Fruit fly (Drosophila melanogaster): ENCODE results near the gene CG9626.

The CG9626 gene

DNA sequence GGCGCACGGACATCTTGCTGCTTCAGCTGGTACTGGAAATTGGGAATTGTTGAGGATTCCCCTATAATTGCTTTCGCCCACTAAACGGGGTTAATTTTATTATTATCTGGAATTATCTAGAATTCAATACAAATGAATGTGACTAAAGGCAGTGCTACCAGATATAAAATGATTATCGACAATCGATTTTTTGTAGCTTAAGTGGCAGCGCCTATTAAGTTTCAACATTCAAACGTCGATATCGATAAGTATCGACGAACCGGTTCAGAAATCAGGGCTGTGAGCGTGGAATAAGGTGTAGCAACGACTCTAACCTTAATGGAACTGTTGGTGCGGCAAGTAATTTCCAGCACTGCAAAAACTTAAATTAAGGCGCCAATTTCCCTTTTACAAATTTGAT, 4.3 kb upstream of the CG9626 start, which contains the start of gene Sgt1:
TSS of gene Sgt1 (minus strand) at position 165 of the 400 bp plus-strand sequence.
- TF ChIP-seq cic (GFP tag; optimal IDR thresholded peaks at IDR 0.05) (peak; percentile 64), CG11617 (GFP tag; optimal IDR thresholded peaks at IDR 0.05) (peak; percentile 11), Crg-1 (GFP tag; optimal IDR thresholded peaks at IDR 0.05) (peak; percentile 74), CG1620 (GFP tag; optimal IDR thresholded peaks at IDR 0.05) (peak; percentile 76), kay (GFP tag; ENCODE audit: borderline replicate concordance) (no peak), CG7101 (tag; optimal IDR thresholded peaks at IDR 0.05) (peak; percentile 64), Mnt (GFP tag; optimal IDR thresholded peaks at IDR 0.05) (peak; percentile 66), toe (GFP tag; optimal IDR thresholded peaks at IDR 0.05) (peak; percentile 64), CG12768 (GFP tag; optimal IDR thresholded peaks at IDR 0.05) (peak; percentile 34), bab1 (GFP tag; optimal IDR thresholded peaks at IDR 0.05) (peak; percentile 53), Hr96 (GFP tag; optimal IDR thresholded peaks at IDR 0.05) (no peak), CG33017 (tag; optimal IDR thresholded peaks at IDR 0.05) (peak; percentile 29), cnc (optimal IDR thresholded peaks at IDR 0.05) (no peak), pad (GFP tag; optimal IDR thresholded peaks at IDR 0.05) (no peak), ovo (GFP tag; optimal IDR thresholded peaks at IDR 0.05) (peak; percentile 21), CG14711 (tag; optimal IDR thresholded peaks at IDR 0.05) (peak; percentile 1), Clk (GFP tag; optimal IDR thresholded peaks at IDR 0.05) (peak; percentile 41)

DNA sequence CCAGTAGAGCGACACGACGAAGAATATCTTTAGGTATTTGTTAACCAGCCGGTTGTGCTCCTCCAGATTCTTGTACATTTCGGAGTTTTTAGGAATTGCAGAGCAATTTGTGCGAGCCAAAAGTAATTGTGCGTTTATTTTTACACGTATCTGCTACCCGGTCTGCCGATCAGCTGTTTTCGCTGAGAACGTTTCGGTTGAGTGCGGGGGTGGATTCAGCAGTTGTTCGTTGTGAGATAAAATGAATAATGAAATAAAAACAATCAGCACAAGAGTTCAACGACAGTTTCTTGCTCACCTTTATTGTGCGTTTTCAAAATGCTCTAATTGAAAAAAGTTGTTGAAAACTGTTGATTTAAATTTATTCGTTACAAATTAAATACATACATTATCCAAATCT, 3.1 kb upstream of the CG9626 start, which contains the start of gene nac:
TSS of gene nac (minus strand) at position 176 of the 400 bp plus-strand sequence.
- TF ChIP-seq bab1 (GFP tag; optimal IDR thresholded peaks at IDR 0.05) (peak; percentile 64), Crg-1 (GFP tag; optimal IDR thresholded peaks at IDR 0.05) (no peak), kay (GFP tag; ENCODE audit: borderline replicate concordance) (no peak), Clk (GFP tag; optimal IDR thresholded peaks at IDR 0.05) (no peak), ovo (GFP tag; optimal IDR thresholded peaks at IDR 0.05) (no peak), cnc (optimal IDR thresholded peaks at IDR 0.05) (no peak), toe (GFP tag; optimal IDR thresholded peaks at IDR 0.05) (no peak), Hr96 (GFP tag; optimal IDR thresholded peaks at IDR 0.05) (no peak), pad (GFP tag; optimal IDR thresholded peaks at IDR 0.05) (peak; percentile 7), CG33017 (tag; optimal IDR thresholded peaks at IDR 0.05) (no peak), CG11617 (GFP tag; optimal IDR thresholded peaks at IDR 0.05) (no peak), CG12768 (GFP tag; optimal IDR thresholded peaks at IDR 0.05) (peak; percentile 8), CG7045 (GFP tag; optimal IDR thresholded peaks at IDR 0.05) (no peak), CG1620 (GFP tag; optimal IDR thresholded peaks at IDR 0.05) (no peak), CG7101 (tag; optimal IDR thresholded peaks at IDR 0.05) (no peak), CG14711 (tag; optimal IDR thresholded peaks at IDR 0.05) (no peak), CG5204 (GFP tag; optimal IDR thresholded peaks at IDR 0.05) (no peak), cic (GFP tag; optimal IDR thresholded peaks at IDR 0.05) (no peak), tj (GFP tag; optimal IDR thresholded peaks at IDR 0.05) (no peak), Mnt (GFP tag; optimal IDR thresholded peaks at IDR 0.05) (peak; percentile 6)

DNA sequence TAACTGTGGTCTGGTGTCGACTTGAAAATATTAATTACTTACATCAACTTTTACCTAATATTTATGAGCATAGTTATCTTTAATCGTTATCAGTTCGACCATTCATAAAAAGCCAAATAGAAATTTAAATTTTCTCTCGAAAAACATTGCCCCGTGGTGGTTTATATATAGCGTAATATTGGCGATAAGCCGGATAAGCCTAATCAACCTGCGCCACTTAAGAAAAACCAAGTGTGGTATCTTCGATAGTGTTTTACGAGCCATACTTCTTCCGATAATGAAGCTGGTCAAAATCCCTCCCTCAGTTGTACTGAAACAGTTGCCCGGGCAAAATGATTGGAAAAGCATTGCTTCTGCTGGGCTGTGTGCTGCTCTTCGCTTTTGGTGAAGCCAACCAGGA, 8.7 kb downstream of the CG9626 start, which contains the start of gene CG31463:
TSS of gene CG31463 (plus strand) at position 302 of the 400 bp plus-strand sequence.
- TF ChIP-seq Mnt (GFP tag; optimal IDR thresholded peaks at IDR 0.05) (no peak), bab1 (GFP tag; optimal IDR thresholded peaks at IDR 0.05) (no peak), cnc (optimal IDR thresholded peaks at IDR 0.05) (no peak), kay (GFP tag; ENCODE audit: borderline replicate concordance) (no peak), Clk (GFP tag; optimal IDR thresholded peaks at IDR 0.05) (no peak), CG1620 (GFP tag; optimal IDR thresholded peaks at IDR 0.05) (no peak), toe (GFP tag; optimal IDR thresholded peaks at IDR 0.05) (no peak), CG33017 (tag; optimal IDR thresholded peaks at IDR 0.05) (no peak), pad (GFP tag; optimal IDR thresholded peaks at IDR 0.05) (no peak), tj (GFP tag; optimal IDR thresholded peaks at IDR 0.05) (no peak), CG12768 (GFP tag; optimal IDR thresholded peaks at IDR 0.05) (no peak), CG11617 (GFP tag; optimal IDR thresholded peaks at IDR 0.05) (no peak), Hr96 (GFP tag; optimal IDR thresholded peaks at IDR 0.05) (no peak), CG14711 (tag; optimal IDR thresholded peaks at IDR 0.05) (no peak), CG7045 (GFP tag; optimal IDR thresholded peaks at IDR 0.05) (no peak), ovo (GFP tag; optimal IDR thresholded peaks at IDR 0.05) (no peak), CG5204 (GFP tag; optimal IDR thresholded peaks at IDR 0.05) (no peak), cic (GFP tag; optimal IDR thresholded peaks at IDR 0.05) (no peak), CG7101 (tag; optimal IDR thresholded peaks at IDR 0.05) (no peak)

DNA sequence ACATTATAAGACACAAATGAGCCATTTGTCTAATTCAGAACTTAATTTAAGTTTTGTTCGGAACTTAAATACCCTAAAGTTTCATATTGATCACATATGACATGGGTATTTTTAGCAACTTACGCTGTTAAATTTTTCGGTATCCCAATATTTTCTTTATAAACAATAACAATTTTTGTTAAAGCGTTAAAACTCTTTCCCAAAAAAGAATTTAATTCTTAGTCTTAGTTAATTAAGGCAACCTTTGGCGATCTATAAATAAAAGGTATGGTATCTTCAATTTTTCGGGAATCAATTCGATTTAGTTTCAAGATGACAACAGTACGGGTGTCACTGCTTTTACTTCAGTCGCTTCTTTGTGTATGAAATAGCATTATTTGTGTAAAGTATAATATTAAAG, 9.8 kb downstream of the CG9626 start, which contains the start of gene CG31464:
TSS of gene CG31464 (plus strand) at position 301 of the 400 bp plus-strand sequence.
- TF ChIP-seq Mnt (GFP tag; optimal IDR thresholded peaks at IDR 0.05) (no peak), cnc (optimal IDR thresholded peaks at IDR 0.05) (no peak), cic (GFP tag; optimal IDR thresholded peaks at IDR 0.05) (no peak), CG12768 (GFP tag; optimal IDR thresholded peaks at IDR 0.05) (no peak), CG33017 (tag; optimal IDR thresholded peaks at IDR 0.05) (no peak), bab1 (GFP tag; optimal IDR thresholded peaks at IDR 0.05) (no peak), ovo (GFP tag; optimal IDR thresholded peaks at IDR 0.05) (no peak), CG11617 (GFP tag; optimal IDR thresholded peaks at IDR 0.05) (no peak), CG1620 (GFP tag; optimal IDR thresholded peaks at IDR 0.05) (no peak), CG5204 (GFP tag; optimal IDR thresholded peaks at IDR 0.05) (no peak), tj (GFP tag; optimal IDR thresholded peaks at IDR 0.05) (no peak), CG14711 (tag; optimal IDR thresholded peaks at IDR 0.05) (no peak), toe (GFP tag; optimal IDR thresholded peaks at IDR 0.05) (no peak), Hr96 (GFP tag; optimal IDR thresholded peaks at IDR 0.05) (no peak), CG7101 (tag; optimal IDR thresholded peaks at IDR 0.05) (no peak), kay (GFP tag; ENCODE audit: borderline replicate concordance) (no peak), Clk (GFP tag; optimal IDR thresholded peaks at IDR 0.05) (no peak), Crg-1 (GFP tag; optimal IDR thresholded peaks at IDR 0.05) (no peak)

DNA sequence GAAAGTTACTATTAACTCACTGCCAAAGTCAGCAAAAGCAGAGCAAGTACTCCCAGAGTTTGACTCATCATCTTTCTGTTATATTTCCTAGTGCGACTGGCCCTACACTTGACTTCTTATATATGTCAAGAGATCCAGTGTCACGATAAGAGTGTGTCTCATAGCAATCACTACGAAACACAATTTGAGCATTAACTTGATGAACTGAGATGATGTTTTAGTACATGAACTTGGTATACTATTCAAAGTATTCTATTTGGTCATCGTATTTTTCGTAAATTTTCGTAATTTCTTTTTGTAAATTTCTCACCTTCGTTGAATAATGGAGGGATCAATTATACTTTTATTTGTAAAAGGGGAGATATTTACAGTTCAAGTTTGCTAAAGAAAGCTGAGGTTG, 10.3 kb downstream of the CG9626 start, which contains the start of gene CG11672:
TSS of gene CG11672 (minus strand) at position 101 of the 400 bp plus-strand sequence.
- TF ChIP-seq Crg-1 (GFP tag; optimal IDR thresholded peaks at IDR 0.05): no peak
- no peak for TF ChIP-seq Hr96 (GFP tag; optimal IDR thresholded peaks at IDR 0.05)
- TF ChIP-seq CG1620 (GFP tag; optimal IDR thresholded peaks at IDR 0.05): no peak
- no peak for TF ChIP-seq Clk (GFP tag; optimal IDR thresholded peaks at IDR 0.05)
- TF ChIP-seq kay (GFP tag; ENCODE audit: borderline replicate concordance): no peak
- no peak for TF ChIP-seq CG7101 (tag; optimal IDR thresholded peaks at IDR 0.05)
- TF ChIP-seq cic (GFP tag; optimal IDR thresholded peaks at IDR 0.05): no peak
- TF ChIP-seq bab1 (GFP tag; optimal IDR thresholded peaks at IDR 0.05): no peak
- TF ChIP-seq Mnt (GFP tag; optimal IDR thresholded peaks at IDR 0.05): no peak
- TF ChIP-seq pad (GFP tag; optimal IDR thresholded peaks at IDR 0.05): no peak
- no peak for TF ChIP-seq toe (GFP tag; optimal IDR thresholded peaks at IDR 0.05)
- no peak for TF ChIP-seq CG7045 (GFP tag; optimal IDR thresholded peaks at IDR 0.05)
- no peak for TF ChIP-seq ovo (GFP tag; optimal IDR thresholded peaks at IDR 0.05)
- no peak for TF ChIP-seq tj (GFP tag; optimal IDR thresholded peaks at IDR 0.05)
- TF ChIP-seq CG5204 (GFP tag; optimal IDR thresholded peaks at IDR 0.05): no peak
- TF ChIP-seq CG12768 (GFP tag; optimal IDR thresholded peaks at IDR 0.05): no peak
- no peak for TF ChIP-seq cnc (optimal IDR thresholded peaks at IDR 0.05)
- no peak for TF ChIP-seq CG14711 (tag; optimal IDR thresholded peaks at IDR 0.05)
- TF ChIP-seq CG33017 (tag; optimal IDR thresholded peaks at IDR 0.05): no peak
- no peak for TF ChIP-seq CG11617 (GFP tag; optimal IDR thresholded peaks at IDR 0.05)

Measured in whole organism, adult.